Worm (Caenorhabditis elegans): ENCODE results near the gene F15H10.12.

DNA sequence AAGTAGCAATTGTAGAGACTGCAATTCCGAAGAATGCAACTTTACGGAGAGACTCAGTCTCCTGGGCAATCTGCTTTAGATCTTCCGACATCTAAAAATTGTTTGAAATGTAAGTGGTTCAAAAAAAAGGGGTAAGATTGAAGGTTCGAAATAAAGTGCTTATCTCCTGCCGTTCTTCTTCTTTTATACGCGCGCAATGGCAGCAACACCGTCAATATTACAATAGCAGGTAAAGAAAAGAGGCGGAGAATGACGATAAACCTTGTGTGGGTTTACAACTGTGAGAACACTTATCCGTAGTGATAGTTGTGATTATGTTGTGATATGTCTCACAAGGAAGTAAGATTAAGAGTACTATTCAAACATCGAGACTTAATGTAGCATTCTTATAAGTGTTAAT is 11.9 kb upstream of the F15H10.12 start, which contains the start of gene col-13:
- no peak for TF ChIP-seq dao-5 (tag; optimal IDR thresholded peaks at IDR 0.05)
- TF ChIP-seq W03F9.2 (tag; optimal IDR thresholded peaks at IDR 0.05): no peak
